Fruit fly (Drosophila melanogaster) whole organism: ENCODE data around the gene Sema5c.

ENCODE experiments used
- Dll ChIP-seq: fragments of >200 bp; optimal IDR thresholded peaks from 2 replicates; lab custom pipeline; 2017
- EcR ChIP-seq, 2 experiments: fragments of >200 bp; optimal IDR thresholded peaks; 2 replicates each; lab custom pipeline; 2017; ENCODE audit warnings: missing biosample characterization in 2 of 2, missing genetic modification characterization in 2 of 2, missing genetic modification reagents in 2 of 2
- pan ChIP-seq: fragments of >200 bp; optimal IDR thresholded peaks from 2 replicates; lab custom pipeline; 2017
- psq ChIP-seq: fragments of >200 bp; optimal IDR thresholded peaks from 2 replicates; lab custom pipeline; 2017
- usp ChIP-seq: fragments of >200 bp; optimal IDR thresholded peaks from 2 replicates; lab custom pipeline; 2017; ENCODE audit warnings: missing biosample characterization, missing genetic modification characterization, mixed read lengths

DNA sequence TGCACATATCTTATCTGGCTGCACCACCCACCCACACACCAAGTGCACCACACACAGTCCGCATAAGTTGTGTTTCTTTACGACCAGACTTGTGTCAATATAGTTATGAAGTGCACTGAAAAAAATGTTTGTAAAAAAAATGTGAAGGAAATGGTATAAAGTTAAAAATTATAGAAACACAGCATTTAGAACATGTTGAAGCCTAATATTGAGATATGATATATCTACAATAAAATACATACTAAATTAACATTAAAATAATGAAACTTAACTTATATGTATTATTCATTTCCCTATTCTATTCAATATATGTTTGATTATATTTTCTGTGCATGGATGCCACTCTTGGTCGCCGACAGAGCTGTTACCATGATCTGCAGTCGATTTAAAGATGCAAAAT lies 31.3 kb upstream of the Sema5c start:
- no peak for TF ChIP-seq EcR (GFP tag; optimal IDR thresholded peaks at IDR 0.05; lab: Kevin White, UChicago)
- TF ChIP-seq pan (lab: Kevin White, UChicago), result no peak
- no peak for TF ChIP-seq usp (GFP tag; lab: Kevin White, UChicago)
- TF ChIP-seq Dll (lab: Kevin White, UChicago), result no peak
- TF ChIP-seq psq (lab: Kevin White, UChicago), result no peak
